Fruit fly (Drosophila melanogaster) whole organism, prepupa: ENCODE data around the gene CG8944.

Source experiments
- Blimp-1 ChIP-seq: fragments of 200-800 bp; sonication (Bioruptor generic); optimal IDR thresholded peaks from 3 replicates; lab custom pipeline; 2017; ENCODE audit warnings: missing biosample characterization, missing genetic modification characterization, mild to moderate bottlenecking, moderate library complexity, missing genetic modification reagents
- CG10631 ChIP-seq: fragments of 200-800 bp; sonication (Bioruptor generic); optimal IDR thresholded peaks from 2 replicates; lab custom pipeline; 2016; ENCODE audit warnings: missing biosample characterization, missing genetic modification characterization
- CG10669 ChIP-seq: fragments of 200-800 bp; sonication (Bioruptor generic); optimal IDR thresholded peaks from 3 replicates; lab custom pipeline; 2018; ENCODE audit warnings: missing biosample characterization, mild to moderate bottlenecking, missing genetic modification characterization, moderate library complexity
- CG11294 ChIP-seq: fragments of 200-800 bp; sonication (Bioruptor generic); IDR thresholded peaks from 2 replicates; pipeline ENCODE4 v1.3.6; 2022; ENCODE audit warnings: missing biosample characterization, missing genetic modification characterization
- CG11902 ChIP-seq: fragments of 200-800 bp; sonication (Bioruptor generic); optimal IDR thresholded peaks from 3 replicates; lab custom pipeline; 2016; ENCODE audit warnings: missing biosample characterization, missing genetic modification characterization
- CG15336 ChIP-seq: fragments of 200-800 bp; sonication (Bioruptor generic); IDR thresholded peaks from 2 replicates; pipeline ENCODE4 v1.3.6; 2022; ENCODE audit warnings: missing biosample characterization, missing genetic modification characterization
- CG1621 ChIP-seq: fragments of 200-800 bp; sonication (Bioruptor generic); optimal IDR thresholded peaks from 3 replicates; lab custom pipeline; 2018; ENCODE audit warnings: missing biosample characterization, mild to moderate bottlenecking, missing genetic modification characterization
- CG16779 ChIP-seq: fragments of 200-800 bp; sonication (Bioruptor generic); optimal IDR thresholded peaks from 3 replicates; lab custom pipeline; 2017; ENCODE audit warnings: missing biosample characterization, mild to moderate bottlenecking, missing genetic modification characterization
- CG3032 ChIP-seq: fragments of 200-800 bp; optimal IDR thresholded peaks from 2 replicates; lab custom pipeline; 2019; ENCODE audit warnings: missing biosample characterization, mild to moderate bottlenecking, missing genetic modification characterization, moderate library complexity
- CG34406 ChIP-seq: fragments of 200-800 bp; sonication (Bioruptor generic); optimal IDR thresholded peaks from 3 replicates; lab custom pipeline; 2016; ENCODE audit warnings: missing biosample characterization, missing genetic modification characterization
- CG3919 ChIP-seq: fragments of 200-800 bp; sonication (Bioruptor generic); optimal IDR thresholded peaks from 3 replicates; lab custom pipeline; 2016; ENCODE audit warnings: missing biosample characterization, missing genetic modification characterization
- CG4318 ChIP-seq: fragments of 200-800 bp; sonication (Bioruptor generic); optimal IDR thresholded peaks from 3 replicates; lab custom pipeline; 2017; ENCODE audit warnings: missing biosample characterization, mild to moderate bottlenecking, missing genetic modification characterization
- CG6163 ChIP-seq: fragments of 200-800 bp; sonication (Bioruptor generic); IDR thresholded peaks from 3 replicates; pipeline ENCODE4 v1.3.6; 2022; ENCODE audit warnings: missing biosample characterization, missing genetic modification characterization
- CG6792 ChIP-seq: fragments of 200-800 bp; sonication (Bioruptor generic); optimal IDR thresholded peaks from 3 replicates; lab custom pipeline; 2016; ENCODE audit warnings: missing biosample characterization, missing genetic modification characterization
- CG6808 ChIP-seq: fragments of 200-800 bp; sonication (Bioruptor generic); optimal IDR thresholded peaks from 3 replicates; lab custom pipeline; 2017; ENCODE audit warnings: missing biosample characterization, missing genetic modification characterization, mild to moderate bottlenecking, moderate library complexity, missing genetic modification reagents
- CG6854 ChIP-seq: fragments of 200-800 bp; sonication (Bioruptor generic); optimal IDR thresholded peaks from 2 replicates; lab custom pipeline; 2017; ENCODE audit warnings: missing biosample characterization, mild to moderate bottlenecking, missing genetic modification characterization
- CG8119 ChIP-seq: fragments of 200-800 bp; sonication (Bioruptor generic); IDR thresholded peaks from 3 replicates; pipeline ENCODE4 v1.3.6; 2022; ENCODE audit warnings: missing biosample characterization, missing genetic modification characterization
- CG8632 ChIP-seq: fragments of 200-800 bp; sonication (Bioruptor generic); optimal IDR thresholded peaks from 3 replicates; lab custom pipeline; 2016; ENCODE audit warnings: missing biosample characterization, missing genetic modification characterization
- Eip75B ChIP-seq: fragments of 200-800 bp; sonication (Bioruptor generic); optimal IDR thresholded peaks from 3 replicates; lab custom pipeline; 2016; ENCODE audit warnings: missing biosample characterization, missing genetic modification characterization
- Eip78C ChIP-seq: fragments of 200-800 bp; sonication (Bioruptor generic); peaks from one replicate; lab custom pipeline; 2016; ENCODE audit warnings: missing biosample characterization, missing genetic modification characterization
- Eip93F ChIP-seq: fragments of 200-800 bp; sonication (Bioruptor generic); optimal IDR thresholded peaks from 2 replicates; lab custom pipeline; 2016; ENCODE audit warnings: missing biosample characterization, mild to moderate bottlenecking, missing genetic modification characterization
- Ets21C ChIP-seq: fragments of 200-800 bp; sonication (Bioruptor generic); optimal IDR thresholded peaks from 3 replicates; lab custom pipeline; 2016; ENCODE audit warnings: missing biosample characterization, missing genetic modification characterization
- Gug ChIP-seq: fragments of 200-800 bp; sonication (Bioruptor generic); IDR thresholded peaks from 2 replicates; pipeline ENCODE4 v1.3.6; 2022; ENCODE audit warnings: missing biosample characterization, missing genetic modification characterization
- Hr4 ChIP-seq: fragments of 200-800 bp; sonication (Bioruptor generic); optimal IDR thresholded peaks from 3 replicates; lab custom pipeline; 2016; ENCODE audit warnings: missing biosample characterization, missing genetic modification characterization
- Lpt ChIP-seq: fragments of 200-800 bp; sonication (Bioruptor generic); optimal IDR thresholded peaks from 3 replicates; lab custom pipeline; 2016; ENCODE audit warnings: missing biosample characterization, missing genetic modification characterization
- Met ChIP-seq: fragments of 200-800 bp; sonication (Bioruptor generic); optimal IDR thresholded peaks from 3 replicates; lab custom pipeline; 2016; ENCODE audit warnings: missing biosample characterization, missing genetic modification characterization
- OdsH ChIP-seq: fragments of 200-800 bp; sonication (Bioruptor generic); optimal IDR thresholded peaks from 3 replicates; lab custom pipeline; 2016; ENCODE audit warnings: missing biosample characterization, missing genetic modification characterization
- Smox ChIP-seq: fragments of 200-800 bp; sonication (Bioruptor generic); optimal IDR thresholded peaks from 3 replicates; lab custom pipeline; 2016; ENCODE audit warnings: missing biosample characterization, missing genetic modification characterization
- Sox102F ChIP-seq: fragments of 200-800 bp; sonication (Bioruptor generic); optimal IDR thresholded peaks from 2 replicates; lab custom pipeline; 2016; ENCODE audit warnings: missing biosample characterization, mild to moderate bottlenecking, missing genetic modification characterization
- Sox14 ChIP-seq: fragments of 200-800 bp; sonication (Bioruptor generic); optimal IDR thresholded peaks from 3 replicates; lab custom pipeline; 2016; ENCODE audit warnings: missing biosample characterization, missing genetic modification characterization
- Sox15 ChIP-seq: fragments of 200-800 bp; sonication (Bioruptor generic); optimal IDR thresholded peaks from 3 replicates; lab custom pipeline; 2016; ENCODE audit warnings: missing biosample characterization, missing genetic modification characterization
- achi ChIP-seq: fragments of 200-800 bp; sonication (Bioruptor generic); optimal IDR thresholded peaks from 3 replicates; lab custom pipeline; 2016; ENCODE audit warnings: missing biosample characterization, missing genetic modification characterization
- acj6 ChIP-seq: fragments of 200-800 bp; sonication (Bioruptor generic); optimal IDR thresholded peaks from 3 replicates; lab custom pipeline; 2016; ENCODE audit warnings: missing biosample characterization, missing genetic modification characterization
- dac ChIP-seq: fragments of 200-800 bp; sonication (Bioruptor generic); optimal IDR thresholded peaks from 2 replicates; lab custom pipeline; 2017; ENCODE audit warnings: missing biosample characterization, mild to moderate bottlenecking, missing genetic modification characterization
- eg ChIP-seq: fragments of 200-800 bp; sonication (Bioruptor generic); IDR thresholded peaks from 3 replicates; pipeline ENCODE4 v1.3.6; 2022; ENCODE audit warnings: missing biosample characterization, missing genetic modification characterization
- fd59A ChIP-seq: fragments of 200-800 bp; sonication (Bioruptor generic); optimal IDR thresholded peaks from 2 replicates; lab custom pipeline; 2017; ENCODE audit warnings: missing biosample characterization, mild to moderate bottlenecking, missing genetic modification characterization, missing genetic modification reagents
- fd85E ChIP-seq: fragments of 200-800 bp; sonication (Bioruptor generic); optimal IDR thresholded peaks from 3 replicates; lab custom pipeline; 2016; ENCODE audit warnings: missing biosample characterization, missing genetic modification characterization
- fkh ChIP-seq: fragments of 200-800 bp; sonication (Bioruptor generic); optimal IDR thresholded peaks from 3 replicates; lab custom pipeline; 2017; ENCODE audit warnings: missing biosample characterization, mild to moderate bottlenecking, missing genetic modification characterization, moderate library complexity
- lz ChIP-seq: fragments of 200-800 bp; sonication (Bioruptor generic); optimal IDR thresholded peaks from 3 replicates; lab custom pipeline; 2016; ENCODE audit warnings: missing biosample characterization, missing genetic modification characterization
- pdm3 ChIP-seq: fragments of 200-800 bp; sonication (Bioruptor generic); optimal IDR thresholded peaks from 3 replicates; lab custom pipeline; 2016; ENCODE audit warnings: missing biosample characterization, missing genetic modification characterization
- spab ChIP-seq: fragments of 200-800 bp; sonication (Bioruptor generic); optimal IDR thresholded peaks from 2 replicates; lab custom pipeline; 2017; ENCODE audit warnings: missing biosample characterization, mild to moderate bottlenecking, missing genetic modification characterization, missing genetic modification reagents
- ss ChIP-seq, 2 experiments: fragments of 200-800 bp; sonication (Bioruptor generic); optimal IDR thresholded peaks; 2 replicates in 1 of 2; 3 replicates in 1 of 2; lab custom pipeline; 2017 to 2018; ENCODE audit warnings: mild to moderate bottlenecking in 2 of 2, missing biosample characterization in 2 of 2, missing genetic modification characterization in 2 of 2, moderate library complexity in 1 of 2
- svp ChIP-seq: fragments of 200-800 bp; sonication (Bioruptor generic); peaks from one replicate; lab custom pipeline; 2016; ENCODE audit warnings: missing biosample characterization, missing genetic modification characterization
- vri ChIP-seq: fragments of 200-800 bp; sonication (Bioruptor generic); optimal IDR thresholded peaks from 3 replicates; lab custom pipeline; 2016; ENCODE audit warnings: missing biosample characterization, mild to moderate bottlenecking, missing genetic modification characterization

CG8944 gene

DNA sequence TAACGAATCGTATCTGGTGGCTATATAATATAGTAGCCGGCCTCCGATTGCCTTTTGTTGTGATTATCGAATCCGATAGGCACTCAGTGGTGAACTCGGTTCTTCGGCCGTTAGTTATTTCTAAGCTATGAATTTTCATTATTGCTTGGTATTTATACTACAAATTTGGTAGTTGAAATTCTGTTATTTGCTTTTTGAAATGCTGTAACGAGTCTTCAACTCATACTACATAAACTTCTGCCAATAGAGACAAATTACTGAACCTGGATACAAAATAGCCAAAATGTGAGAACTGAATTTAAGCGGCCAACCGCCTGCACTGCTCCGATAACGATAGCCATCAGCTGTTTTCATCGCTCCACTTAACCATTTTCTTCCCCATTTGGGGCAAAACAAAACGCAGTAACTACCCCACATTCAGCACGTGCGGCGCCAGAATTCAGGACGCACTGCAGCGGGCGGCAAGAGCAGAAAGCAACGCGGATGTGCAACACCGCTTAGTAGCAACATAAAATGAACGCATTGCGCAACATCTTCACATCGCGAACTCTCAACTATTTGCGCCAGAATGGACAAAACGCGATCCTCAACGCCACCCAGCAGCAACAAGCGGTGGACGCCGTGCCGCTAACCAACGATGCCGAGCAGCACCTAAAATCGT is 7.0 kb downstream of the CG8944 start, which contains the start of the genes CG11679 and CG8206 (continued):
- TF ChIP-seq acj6 (GFP tag; lab: Kevin White, UChicago) (peak; percentile 33), CG10631 (GFP tag; lab: Kevin White, UChicago) (peak; percentile 26), CG3919 (GFP tag; lab: Kevin White, UChicago) (peak; percentile 12), fkh (GFP tag; lab: Kevin White, UChicago) (no peak), CG8632 (GFP tag; lab: Kevin White, UChicago) (no peak), CG34406 (GFP tag; lab: Kevin White, UChicago) (no peak), CG6792 (GFP tag; lab: Kevin White, UChicago) (peak; percentile 5), CG10669 (GFP tag; lab: Kevin White, UChicago) (no peak), Eip93F (GFP tag; lab: Kevin White, UChicago) (no peak), CG3032 (tag; lab: Kevin White, UChicago) (peak; percentile 50), CG6808 (GFP tag; lab: Kevin White, UChicago) (no peak), vri (GFP tag; lab: Kevin White, UChicago) (peak; percentile 49), Hr4 (peak; percentile 43), CG1621 (tag; lab: Kevin White, UChicago) (no peak), CG6854 (no peak), CG11902 (GFP tag; lab: Kevin White, UChicago) (no peak), spab (GFP tag; lab: Kevin White, UChicago) (no peak), pdm3 (GFP tag; lab: Kevin White, UChicago) (peak; percentile 32), Met (peak; percentile 36), Sox14 (peak; percentile 57), dac (GFP tag; lab: Kevin White, UChicago) (no peak), CG15336 (0 out of 2 replicates have a peak, but pooled peaks have one; percentile 23), Sox15 (GFP tag; lab: Kevin White, UChicago) (peak; percentile 15), CG6163 (0 out of 3 replicates have a peak, but pooled peaks have one; percentile 20), fd85E (GFP tag; lab: Kevin White, UChicago) (no peak), Blimp-1 (GFP tag; lab: Kevin White, UChicago) (no peak)
- TF ChIP-seq, all 60 proteins: peak for 30

DNA sequence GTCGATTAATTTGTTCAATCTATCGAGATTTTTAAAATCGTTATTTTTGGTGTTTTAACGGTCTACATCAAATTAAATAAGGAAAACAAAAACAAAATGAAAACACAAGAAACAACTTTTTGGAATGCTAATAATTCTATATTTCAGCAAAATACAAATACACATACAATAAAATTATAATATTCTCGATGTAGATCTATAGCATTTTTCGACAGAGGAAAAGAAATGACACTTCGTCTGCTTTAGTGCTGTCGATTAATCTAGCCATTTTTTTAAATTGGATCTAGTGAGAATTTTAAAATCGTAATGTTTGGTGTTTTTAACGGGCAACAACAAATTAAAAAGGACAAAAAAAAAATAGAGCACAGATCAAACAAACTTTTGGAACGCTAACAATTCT is 8.9 kb downstream of the CG8944 start, which contains the start of gene Arp6:
Arp6 (minus strand) TSS at position 11 of the 400 bp plus-strand sequence.
- no peak for TF ChIP-seq CG16779 (tag; lab: Kevin White, UChicago)
- TF ChIP-seq Eip78C (GFP tag; lab: Kevin White, UChicago) = peak; percentile 2

DNA sequence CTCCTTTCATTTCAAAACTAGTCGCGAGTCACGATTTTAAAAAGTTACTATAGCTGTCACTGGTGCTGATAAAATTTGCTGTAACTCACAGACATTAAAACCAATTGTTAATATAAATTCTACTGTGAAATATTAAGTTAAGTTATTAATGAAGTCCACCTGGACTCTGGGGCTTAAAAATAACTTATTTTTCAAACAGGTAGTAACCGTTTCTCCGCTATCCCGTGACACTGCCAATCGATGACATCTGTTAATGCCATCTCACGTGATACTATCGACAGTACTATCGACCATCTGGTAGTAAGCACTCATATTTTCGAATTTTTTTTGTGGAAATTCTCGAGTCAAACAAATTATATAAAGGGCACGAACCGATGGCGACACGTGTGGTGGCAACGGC is 12.0 kb downstream of the CG8944 start, which contains the start of the genes CG12379 and MagR:
CG12379 (minus strand) TSS at position 2 of the 400 bp plus-strand sequence.
MagR (plus strand) TSS at position 276 of the 400 bp plus-strand sequence.
- TF ChIP-seq CG1621 (tag; lab: Kevin White, UChicago) = no peak
- peak; percentile 64 for TF ChIP-seq Met
- peak; percentile 45 for TF ChIP-seq Ets21C (GFP tag; lab: Kevin White, UChicago)
- TF ChIP-seq Blimp-1 (GFP tag; lab: Kevin White, UChicago) = no peak
- 0 out of 3 replicates have a peak, but pooled peaks have one; percentile 33 for TF ChIP-seq eg (GFP tag; lab: Robert Waterston, UW)
- TF ChIP-seq fd85E (GFP tag; lab: Kevin White, UChicago) = no peak
- TF ChIP-seq Eip75B (GFP tag; lab: Kevin White, UChicago) = no peak
- no peak for TF ChIP-seq CG6808 (GFP tag; lab: Kevin White, UChicago)
- peak; percentile 37 for TF ChIP-seq OdsH (GFP tag; lab: Kevin White, UChicago)
- TF ChIP-seq spab (GFP tag; lab: Kevin White, UChicago) = no peak
- TF ChIP-seq Smox (GFP tag; lab: Kevin White, UChicago) = peak; percentile 36
- TF ChIP-seq lz = peak; percentile 70
- TF ChIP-seq CG11294 (GFP tag; lab: Robert Waterston, UW) = no peak
- peak; percentile 50 for TF ChIP-seq achi (GFP tag; lab: Kevin White, UChicago)
- TF ChIP-seq Sox15 (GFP tag; lab: Kevin White, UChicago) = peak; percentile 8
- TF ChIP-seq CG4318 (GFP tag; lab: Kevin White, UChicago) = no peak
- 0 out of 3 replicates have a peak, but pooled peaks have one; percentile 12 for TF ChIP-seq CG8119 (GFP tag; lab: Robert Waterston, UW)
- peak; percentile 84 for TF ChIP-seq svp (GFP tag; lab: Kevin White, UChicago)
- TF ChIP-seq CG10631 (GFP tag; lab: Kevin White, UChicago) = peak; percentile 32
- peak; percentile 58 for TF ChIP-seq Gug (GFP tag; lab: Robert Waterston, UW)
- no peak for TF ChIP-seq ss (GFP tag; optimal IDR thresholded peaks at IDR 0.05; lab: Kevin White, UChicago)
- TF ChIP-seq Eip78C (GFP tag; lab: Kevin White, UChicago) = peak; percentile 77
- no peak for TF ChIP-seq acj6 (GFP tag; lab: Kevin White, UChicago)
- TF ChIP-seq Eip93F (GFP tag; lab: Kevin White, UChicago) = no peak
- peak; percentile 27 for TF ChIP-seq CG11902 (GFP tag; lab: Kevin White, UChicago)
- no peak for TF ChIP-seq vri (GFP tag; lab: Kevin White, UChicago)
- TF ChIP-seq Lpt = no peak
- peak; percentile 33 for TF ChIP-seq fd59A (GFP tag; lab: Kevin White, UChicago)
- no peak for TF ChIP-seq Sox102F (GFP tag; lab: Kevin White, UChicago)
- TF ChIP-seq CG3032 (tag; lab: Kevin White, UChicago) = peak; percentile 62
- TF ChIP-seq Hr4 = peak; percentile 25
- no peak for TF ChIP-seq CG3919 (GFP tag; lab: Kevin White, UChicago)
